Worm (Caenorhabditis elegans) whole organism, late embryonic: ENCODE measurements around the gene Y66A7A.9.

Experiments used
- K09A11.1 ChIP-seq: sonication (generic microtip); optimal IDR thresholded peaks from 2 replicates; lab custom pipeline; 2017; ENCODE audit warnings: antibody characterized with exemption, mild to moderate bottlenecking, missing genetic modification characterization, missing compliant biosample characterization; ENCODE audit not compliant: insufficient read depth
- ama-1 ChIP-seq: fragments of 150-350 bp; optimal IDR thresholded peaks from 2 replicates; lab custom pipeline; 2014
- che-1 ChIP-seq: sonication (generic microtip); optimal IDR thresholded peaks from 2 replicates; lab custom pipeline; 2016; ENCODE audit warnings: mild to moderate bottlenecking, missing genetic modification characterization, missing compliant biosample characterization
- syd-9 ChIP-seq: sonication (generic microtip); optimal IDR thresholded peaks from 2 replicates; lab custom pipeline; 2016; ENCODE audit warnings: mild to moderate bottlenecking, missing genetic modification characterization, moderate library complexity, missing compliant biosample characterization

ce11 chrIII:11588911-11589310 is 23.4 kb downstream of the Y66A7A.9 start, which contains the start of gene Y66D12A.3:
- TF ChIP-seq syd-9 (tag; lab: Kevin White, UChicago) (no peak), ama-1 (lab: Kevin White, UChicago) (no peak), K09A11.1 (no peak), che-1 (tag; lab: Kevin White, UChicago) (no peak)
